Fruit fly (Drosophila melanogaster): ENCODE data around the gene robl37BC.

The robl37BC gene

dm6 chr2L:19009130-19009529 is 1.5 kb upstream of the robl37BC start, which contains the start of gene RpL30 (continued):
- TF ChIP-seq CG1602 (GFP tag; optimal IDR thresholded peaks at IDR 0.05) (peak; percentile 65), pzg (GFP tag; optimal IDR thresholded peaks at IDR 0.05) (peak; percentile 100), kah (GFP tag; optimal IDR thresholded peaks at IDR 0.05) (peak; percentile 88), dan (GFP tag; IDR thresholded peaks at IDR 0.05) (no peak), Ssrp (tag; optimal IDR thresholded peaks at IDR 0.05) (peak; percentile 21), CG2678 (tag; optimal IDR thresholded peaks at IDR 0.05) (peak; percentile 82), Ravus (GFP tag; IDR thresholded peaks at IDR 0.05) (no peak), da (GFP tag; optimal IDR thresholded peaks at IDR 0.05) (peak; percentile 88), CG9727 (GFP tag; optimal IDR thresholded peaks at IDR 0.05) (peak; percentile 95), CG2199 (GFP tag; IDR thresholded peaks at IDR 0.05) (peak; percentile 86), Pdp1 (GFP tag; optimal IDR thresholded peaks at IDR 0.05) (peak; percentile 70 to 92), inv (GFP tag; IDR thresholded peaks at IDR 0.05; ENCODE audit: partially characterized antibody) (peak; percentile 33; the same call in 1 of the 2 replicates), Usf (GFP tag; optimal IDR thresholded peaks at IDR 0.05) (peak; percentile 80), wdn (GFP tag; IDR thresholded peaks at IDR 0.05) (peak; percentile 85), psq (GFP tag; optimal IDR thresholded peaks at IDR 0.05) (peak; percentile 79), CG16815 (GFP tag; optimal IDR thresholded peaks at IDR 0.05) (peak; percentile 59), GATAe (GFP tag; conservative IDR thresholded peaks at IDR 0.05) (peak; percentile 68; the same call in 1 of the 2 replicates), Dref (GFP tag; IDR thresholded peaks at IDR 0.05) (peak; percentile 52), CG30020 (tag; optimal IDR thresholded peaks at IDR 0.05) (peak; percentile 60), tx (GFP tag; optimal IDR thresholded peaks at IDR 0.05) (peak; percentile 74), Jarid2 (GFP tag; optimal IDR thresholded peaks at IDR 0.05) (peak; percentile 85), CG7556 (GFP tag; optimal IDR thresholded peaks at IDR 0.05) (peak; percentile 82), CG16813 (GFP tag; IDR thresholded peaks at IDR 0.05; ENCODE audit: partially characterized antibody) (peak; percentile 54; the same call in 2 of the 3 replicates), CTCF (GFP tag; optimal IDR thresholded peaks at IDR 0.05) (peak; percentile 72), mirr (GFP tag; optimal IDR thresholded peaks at IDR 0.05) (peak; percentile 97), her (GFP tag; optimal IDR thresholded peaks at IDR 0.05) (peak; percentile 94), dpn (GFP tag; optimal IDR thresholded peaks at IDR 0.05) (peak; percentile 81 to 93), pnt (GFP tag; optimal IDR thresholded peaks at IDR 0.05) (peak; percentile 36), en (GFP tag; optimal IDR thresholded peaks at IDR 0.05) (peak; percentile 84), sqz (GFP tag; optimal IDR thresholded peaks at IDR 0.05) (peak; percentile 87), grn (GFP tag; optimal IDR thresholded peaks at IDR 0.05) (peak; percentile 90), CG12104 (GFP tag; optimal IDR thresholded peaks at IDR 0.05) (peak; percentile 91), fd102C (GFP tag; optimal IDR thresholded peaks at IDR 0.05) (peak; percentile 89), ase (GFP tag; IDR thresholded peaks at IDR 0.05) (peak; percentile 84), Hmx (GFP tag; optimal IDR thresholded peaks at IDR 0.05) (no peak), Hr39 (optimal IDR thresholded peaks at IDR 0.05) (no peak), Dfd (GFP tag; optimal IDR thresholded peaks at IDR 0.05) (no peak), CG11093 (GFP tag; IDR thresholded peaks at IDR 0.05) (no peak), Doc2 (GFP tag; IDR thresholded peaks at IDR 0.05) (0 out of 2 replicates have a peak, but pooled peaks have one; percentile 33), CG7745 (tag; optimal IDR thresholded peaks at IDR 0.05) (peak; percentile 71), chm (GFP tag; IDR thresholded peaks at IDR 0.05) (peak; percentile 96), CG17186 (GFP tag; optimal IDR thresholded peaks at IDR 0.05) (peak; percentile 83), crol (GFP tag; IDR thresholded peaks at IDR 0.05) (no peak), dysf (GFP tag; IDR thresholded peaks at IDR 0.05) (peak; percentile 84), Lim3 (GFP tag; IDR thresholded peaks at IDR 0.05) (no peak)

All from whole organism, embryonic.